Fruit fly (Drosophila melanogaster): ENCODE results near the gene CG9117.

- TF ChIP-seq lola (GFP tag; optimal IDR thresholded peaks at IDR 0.05), result no peak
- peak; percentile 99 for TF ChIP-seq dmrt93B (GFP tag; optimal IDR thresholded peaks at IDR 0.05)
- peak; percentile 99 for TF ChIP-seq Rel (GFP tag; optimal IDR thresholded peaks at IDR 0.05)
- TF ChIP-seq Rel (tag; optimal IDR thresholded peaks at IDR 0.05), result peak; percentile 94
- TF ChIP-seq fru (GFP tag; optimal IDR thresholded peaks at IDR 0.05), result peak; percentile 99
- peak; percentile 100 for TF ChIP-seq h (GFP tag; optimal IDR thresholded peaks at IDR 0.05)
- peak; percentile 97 for TF ChIP-seq dsf (GFP tag; optimal IDR thresholded peaks at IDR 0.05; ENCODE audit: borderline replicate concordance)
- TF ChIP-seq ey (GFP tag; optimal IDR thresholded peaks at IDR 0.05), result peak; percentile 100
- peak; percentile 100 for TF ChIP-seq br (GFP tag; optimal IDR thresholded peaks at IDR 0.05)
- TF ChIP-seq Abd-B (GFP tag; optimal IDR thresholded peaks at IDR 0.05), result no peak
- no peak for TF ChIP-seq Vsx2 (GFP tag; optimal IDR thresholded peaks at IDR 0.05; ENCODE audit: partially characterized antibody)
- no peak for TF ChIP-seq Hr78 (GFP tag; optimal IDR thresholded peaks at IDR 0.05)
- TF ChIP-seq usp (GFP tag; optimal IDR thresholded peaks at IDR 0.05), result no peak
Measured at dm6 chr2L:6065823-6066222, 28.1 kb upstream of the CG9117 start, which contains the start of the genes Fbw5 and CG9147.
